Worm (Caenorhabditis elegans) whole organism, L4/young adult: ENCODE measurements around the gene gars-1.

Source experiments
- W03F9.2 ChIP-seq: fragments of 150-350 bp; optimal IDR thresholded peaks from 2 replicates; lab custom pipeline; 2014; ENCODE audit warnings: missing biosample characterization, missing genetic modification characterization
- dao-5 ChIP-seq: sonication (generic microtip); optimal IDR thresholded peaks from 2 replicates; lab custom pipeline; 2016; ENCODE audit warnings: missing genotype, missing genetic modification characterization, moderate library complexity, missing compliant biosample characterization

DNA sequence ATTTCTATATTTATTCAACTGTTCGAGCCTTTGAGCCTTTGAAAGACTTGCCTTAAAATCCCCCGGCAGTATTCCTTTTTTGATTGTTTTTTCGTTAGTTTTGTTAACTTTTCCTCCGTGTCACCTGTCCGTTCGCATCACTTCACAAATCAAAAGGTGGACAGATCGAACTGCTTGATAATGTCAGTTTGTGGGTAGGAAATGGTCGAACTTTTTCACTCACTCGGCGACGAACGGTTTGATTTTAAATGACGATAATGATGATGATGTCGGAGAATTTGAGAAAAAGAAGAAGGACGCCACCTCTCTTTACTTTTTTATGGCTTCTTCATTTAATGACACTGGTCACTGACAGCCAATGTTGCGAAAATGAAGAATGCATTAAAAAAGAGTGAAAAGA is 44.4 kb downstream of the gars-1 start:
- TF ChIP-seq W03F9.2 (tag; lab: Kevin White, UChicago) (no peak), dao-5 (tag; lab: Kevin White, UChicago) (no peak)
